Fruit fly (Drosophila melanogaster): Measurements from ENCODE around the gene AMPKalpha.

Gene AMPKalpha

dm6 chrX:1370104-1370802 lies 5.1 kb upstream of the AMPKalpha start, which contains the start of gene ssx (continued):
- TF ChIP-seq NK7.1 (GFP tag; optimal IDR thresholded peaks at IDR 0.05) (no peak), CG11504 (tag; optimal IDR thresholded peaks at IDR 0.05) (no peak), CG9932 (GFP tag; IDR thresholded peaks at IDR 0.05) (peak; percentile 43), CG8478 (optimal IDR thresholded peaks at IDR 0.05) (peak; percentile 63), Sox102F (GFP tag; optimal IDR thresholded peaks at IDR 0.05) (no peak), MBD-R2 (GFP tag; IDR thresholded peaks at IDR 0.05) (no peak; the same call in 1 of the 2 replicates), CG10366 (GFP tag; IDR thresholded peaks at IDR 0.05) (peak; percentile 55), pfk (GFP tag; optimal IDR thresholded peaks at IDR 0.05) (no peak), Eip74EF (GFP tag; optimal IDR thresholded peaks at IDR 0.05) (no peak), CG7357 (GFP tag; IDR thresholded peaks at IDR 0.05) (no peak), Bdp1 (GFP tag; optimal IDR thresholded peaks at IDR 0.05) (peak; percentile 16), CG14965 (GFP tag; optimal IDR thresholded peaks at IDR 0.05; ENCODE audit: borderline replicate concordance) (no peak), CG1792 (GFP tag; optimal IDR thresholded peaks at IDR 0.05) (no peak), dati (GFP tag; IDR thresholded peaks at IDR 0.05) (no peak), Blimp-1 (GFP tag; optimal IDR thresholded peaks at IDR 0.05) (no peak), luna (GFP tag; optimal IDR thresholded peaks at IDR 0.05) (peak; percentile 13), shn (GFP tag; optimal IDR thresholded peaks at IDR 0.05) (peak; percentile 65), vfl (GFP tag; optimal IDR thresholded peaks at IDR 0.05) (no peak), CkIIα-i1 (GFP tag; IDR thresholded peaks at IDR 0.05) (no peak), lilli (GFP tag; optimal IDR thresholded peaks at IDR 0.05) (peak; percentile 62), CG10565 (GFP tag; optimal IDR thresholded peaks at IDR 0.05) (no peak), Fer2 (tag; optimal IDR thresholded peaks at IDR 0.05) (no peak), CG3995 (GFP tag; optimal IDR thresholded peaks at IDR 0.05) (no peak), CG2889 (GFP tag; IDR thresholded peaks at IDR 0.05) (no peak), CG13424 (tag; optimal IDR thresholded peaks at IDR 0.05) (no peak), ems (GFP tag; optimal IDR thresholded peaks at IDR 0.05) (peak; percentile 17), ham (GFP tag; IDR thresholded peaks at IDR 0.05) (no peak), slp2 (GFP tag; optimal IDR thresholded peaks at IDR 0.05) (peak; percentile 29), Hr51 (GFP tag; optimal IDR thresholded peaks at IDR 0.05) (peak in 1 of 2 experiments; percentile 32), Sry-β (GFP tag; optimal IDR thresholded peaks at IDR 0.05) (no peak), CG7987 (GFP tag; optimal IDR thresholded peaks at IDR 0.05) (no peak), vnd (GFP tag; IDR thresholded peaks at IDR 0.05; ENCODE audit: partially characterized antibody) (peak; percentile 89), CG4854 (GFP tag; optimal IDR thresholded peaks at IDR 0.05) (no peak), CG8089 (GFP tag; optimal IDR thresholded peaks at IDR 0.05) (peak; percentile 12), trem (tag; optimal IDR thresholded peaks at IDR 0.05) (peak; percentile 50), CG31441 (GFP tag; IDR thresholded peaks at IDR 0.05) (no peak; the same call in 1 of the 2 replicates), Stat92E (GFP tag; optimal IDR thresholded peaks at IDR 0.05) (no peak), Trl (optimal IDR thresholded peaks at IDR 0.05) (no peak), Trl (GFP tag; optimal IDR thresholded peaks at IDR 0.05) (peak; percentile 13), CG3847 (GFP tag; IDR thresholded peaks at IDR 0.05) (no peak), CG4820 (GFP tag; optimal IDR thresholded peaks at IDR 0.05) (peak; percentile 7), CG18619 (GFP tag; optimal IDR thresholded peaks at IDR 0.05) (no peak), CG16813 (GFP tag; IDR thresholded peaks at IDR 0.05; ENCODE audit: partially characterized antibody) (peak; percentile 85), crp (GFP tag; optimal IDR thresholded peaks at IDR 0.05) (peak in 1 of 2 experiments; percentile 22), gcm (GFP tag; optimal IDR thresholded peaks at IDR 0.05) (no peak), CG32532 (GFP tag; IDR thresholded peaks at IDR 0.05) (peak; percentile 56; the same call in 1 of the 2 replicates), org-1 (GFP tag; optimal IDR thresholded peaks at IDR 0.05) (no peak), phol (tag; optimal IDR thresholded peaks at IDR 0.05) (no peak), Lhr (GFP tag; optimal IDR thresholded peaks at IDR 0.05) (peak; percentile 15), CG12071 (GFP tag; optimal IDR thresholded peaks at IDR 0.05) (no peak)

All from whole organism, embryonic.